Worm (Caenorhabditis elegans) whole organism, midembryonic: ENCODE measurements around the gene rike-1.

ENCODE experiments used
- T22C8.4 ChIP-seq: fragments of 200-800 bp; sonication (Bioruptor generic); IDR thresholded peaks from 2 replicates; pipeline ENCODE4 v1.3.6; 2022; ENCODE audit warnings: missing genetic modification characterization, missing compliant biosample characterization
- cog-1 ChIP-seq: sonication (generic microtip); optimal IDR thresholded peaks from 2 replicates; lab custom pipeline; 2016; ENCODE audit warnings: missing genetic modification characterization, missing compliant biosample characterization
- flt-1 ChIP-seq: fragments of 200-800 bp; sonication (Bioruptor generic); IDR thresholded peaks from 2 replicates; pipeline ENCODE4 v1.3.6; 2022; ENCODE audit warnings: missing genetic modification characterization, missing compliant biosample characterization
- klf-2 ChIP-seq: fragments of 200-800 bp; sonication (Bioruptor generic); conservative IDR thresholded peaks from 2 replicates; pipeline ENCODE4 v1.3.6; 2022; ENCODE audit warnings: missing genetic modification reagents, missing genetic modification characterization, missing compliant biosample characterization
- ref-1 ChIP-seq: fragments of 200-800 bp; sonication (Bioruptor generic); conservative IDR thresholded peaks from 2 replicates; pipeline ENCODE4 v1.3.6; 2022; ENCODE audit warnings: missing genetic modification reagents, missing genetic modification characterization, missing compliant biosample characterization
- tab-1 ChIP-seq: fragments of 200-800 bp; sonication (Bioruptor generic); IDR thresholded peaks from 2 replicates; pipeline ENCODE4 v1.3.6; 2022; ENCODE audit warnings: missing genetic modification characterization, missing compliant biosample characterization
- ztf-23 ChIP-seq: fragments of 200-800 bp; sonication (Bioruptor generic); IDR thresholded peaks from 2 replicates; pipeline ENCODE4 v1.3.6; 2022; ENCODE audit warnings: missing genetic modification reagents, missing genetic modification characterization, missing compliant biosample characterization
- ztf-29 ChIP-seq: fragments of 200-800 bp; sonication (Bioruptor generic); IDR thresholded peaks from 2 replicates; pipeline ENCODE4 v1.3.6; 2022; ENCODE audit warnings: missing genetic modification reagents, missing genetic modification characterization, missing compliant biosample characterization

DNA sequence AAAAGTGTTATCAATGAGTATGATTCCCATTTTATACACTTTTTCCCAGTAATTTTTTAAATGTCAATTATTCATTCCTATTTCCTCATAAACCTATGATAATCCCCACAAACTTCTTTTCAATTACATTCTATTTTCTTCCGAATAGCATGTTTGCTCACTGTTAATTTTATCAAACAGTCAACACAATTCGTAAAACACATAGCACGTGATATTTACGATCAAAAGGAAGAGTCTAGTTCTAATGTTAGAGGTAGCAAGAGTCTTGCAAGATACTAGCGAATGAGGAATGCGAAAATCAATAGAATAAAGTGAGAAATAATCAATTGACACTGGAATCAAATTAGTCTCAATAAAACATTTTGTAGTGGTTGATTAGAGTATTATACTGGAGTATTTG is 6.3 kb downstream of the rike-1 start:
- TF ChIP-seq ztf-29 (GFP tag; lab: Robert Waterston, UW) (no peak), T22C8.4 (GFP tag; lab: Robert Waterston, UW) (no peak), flt-1 (GFP tag; lab: Robert Waterston, UW) (no peak), tab-1 (GFP tag; lab: Robert Waterston, UW) (no peak), ztf-23 (no peak), ref-1 (GFP tag; lab: Robert Waterston, UW) (no peak), cog-1 (tag; lab: Kevin White, UChicago) (no peak), klf-2 (GFP tag; lab: Robert Waterston, UW) (no peak)
